Worm (Caenorhabditis elegans): ENCODE data around the gene B0336.12.

ce11 chrIII:5711881-5712643 lies 2.1 kb upstream of the B0336.12 start:
- TF ChIP-seq klf-2 (GFP tag; conservative IDR thresholded peaks at IDR 0.05): no peak
- TF ChIP-seq cog-1 (tag; optimal IDR thresholded peaks at IDR 0.05): no peak
- no peak for TF ChIP-seq flt-1 (GFP tag; IDR thresholded peaks at IDR 0.05)
- no peak for TF ChIP-seq tab-1 (GFP tag; IDR thresholded peaks at IDR 0.05)
- TF ChIP-seq ztf-23 (GFP tag; IDR thresholded peaks at IDR 0.05): no peak
- TF ChIP-seq med-1 (GFP tag; optimal IDR thresholded peaks at IDR 0.05; ENCODE audit: insufficient read depth): no peak
